Fruit fly (Drosophila melanogaster): ENCODE results near the gene spo.

spo gene

dm6 chr3L:5577250-5578138 is 14.9 kb downstream of the spo start, which contains the start of gene Msr-110 (continued):
- peak; percentile 82 for TF ChIP-seq Eip93F (GFP tag; optimal IDR thresholded peaks at IDR 0.05)
- TF ChIP-seq CG3032 (tag; optimal IDR thresholded peaks at IDR 0.05) = peak; percentile 85
- peak; percentile 97 for TF ChIP-seq CG8119 (GFP tag; IDR thresholded peaks at IDR 0.05)
- TF ChIP-seq Ets21C (GFP tag; optimal IDR thresholded peaks at IDR 0.05) = peak; percentile 50
- peak; percentile 91 for TF ChIP-seq CG8632 (GFP tag; optimal IDR thresholded peaks at IDR 0.05)
- TF ChIP-seq dac (GFP tag; optimal IDR thresholded peaks at IDR 0.05) = peak; percentile 92
- TF ChIP-seq ss (GFP tag; optimal IDR thresholded peaks at IDR 0.05) = peak; percentile 97 to 99
- peak; percentile 99 for TF ChIP-seq CG9139 (GFP tag; optimal IDR thresholded peaks at IDR 0.05)
- peak; percentile 91 for TF ChIP-seq OdsH (GFP tag; optimal IDR thresholded peaks at IDR 0.05)
- TF ChIP-seq CG6276 (GFP tag; optimal IDR thresholded peaks at IDR 0.05) = peak; percentile 95
- peak; percentile 98 for TF ChIP-seq CG6163 (GFP tag; IDR thresholded peaks at IDR 0.05)
- peak; percentile 93 for TF ChIP-seq CG3919 (GFP tag; optimal IDR thresholded peaks at IDR 0.05)
- peak; percentile 78 for TF ChIP-seq Sox14 (GFP tag; optimal IDR thresholded peaks at IDR 0.05)
- peak; percentile 86 for TF ChIP-seq fd59A (GFP tag; optimal IDR thresholded peaks at IDR 0.05)

- TF ChIP-seq Ets21C (GFP tag; optimal IDR thresholded peaks at IDR 0.05) (no peak), Eip75B (GFP tag; optimal IDR thresholded peaks at IDR 0.05) (no peak), CG6792 (GFP tag; optimal IDR thresholded peaks at IDR 0.05) (no peak), CG11294 (GFP tag; IDR thresholded peaks at IDR 0.05) (no peak), topi (GFP tag; optimal IDR thresholded peaks at IDR 0.05) (no peak), CG1621 (tag; optimal IDR thresholded peaks at IDR 0.05) (no peak), fd85E (GFP tag; optimal IDR thresholded peaks at IDR 0.05) (no peak), Smox (GFP tag; optimal IDR thresholded peaks at IDR 0.05) (no peak), vri (GFP tag; optimal IDR thresholded peaks at IDR 0.05) (no peak), CG16779 (tag; optimal IDR thresholded peaks at IDR 0.05) (no peak), CG31627 (GFP tag; optimal IDR thresholded peaks at IDR 0.05) (no peak), lz (GFP tag; optimal IDR thresholded peaks at IDR 0.05) (no peak), fkh (GFP tag; optimal IDR thresholded peaks at IDR 0.05) (no peak), CG15336 (GFP tag; IDR thresholded peaks at IDR 0.05) (no peak), CG9139 (GFP tag; optimal IDR thresholded peaks at IDR 0.05) (no peak), eg (GFP tag; IDR thresholded peaks at IDR 0.05) (peak; percentile 47; the same call in 2 of the 3 replicates), OdsH (GFP tag; optimal IDR thresholded peaks at IDR 0.05) (no peak), svp (GFP tag) (no peak), dac (GFP tag; optimal IDR thresholded peaks at IDR 0.05) (no peak), CG3919 (GFP tag; optimal IDR thresholded peaks at IDR 0.05) (no peak), dsx (GFP tag; optimal IDR thresholded peaks at IDR 0.05; ENCODE audit: poor library complexity, severe bottlenecking) (no peak), CG10669 (GFP tag; optimal IDR thresholded peaks at IDR 0.05) (no peak), acj6 (GFP tag; optimal IDR thresholded peaks at IDR 0.05) (no peak), CG11762 (GFP tag; optimal IDR thresholded peaks at IDR 0.05; ENCODE audit: insufficient read depth) (no peak), CG7368 (GFP tag; optimal IDR thresholded peaks at IDR 0.05) (no peak), Gug (GFP tag; IDR thresholded peaks at IDR 0.05) (no peak), Eip78C (GFP tag) (peak; percentile 51), CG6163 (GFP tag; IDR thresholded peaks at IDR 0.05) (peak; percentile 19; the same call in 1 of the 3 replicates), pdm3 (GFP tag; optimal IDR thresholded peaks at IDR 0.05) (peak; percentile 1), achi (GFP tag; optimal IDR thresholded peaks at IDR 0.05) (no peak), CG11902 (GFP tag; optimal IDR thresholded peaks at IDR 0.05) (no peak), CG10631 (GFP tag; optimal IDR thresholded peaks at IDR 0.05) (no peak), CG8319 (GFP tag; optimal IDR thresholded peaks at IDR 0.05) (no peak), CG6808 (GFP tag; optimal IDR thresholded peaks at IDR 0.05) (no peak), CG34406 (GFP tag; optimal IDR thresholded peaks at IDR 0.05) (no peak), net (GFP tag; optimal IDR thresholded peaks at IDR 0.05) (no peak), Sox14 (GFP tag; optimal IDR thresholded peaks at IDR 0.05) (no peak), CG32006 (GFP tag; optimal IDR thresholded peaks at IDR 0.05) (peak; percentile 33), esn (GFP tag; optimal IDR thresholded peaks at IDR 0.05) (no peak), Blimp-1 (GFP tag; optimal IDR thresholded peaks at IDR 0.05) (no peak)
Observed at dm6 chr3L:5576543-5576942, 15.8 kb downstream of the spo start.
